Fruit fly (Drosophila melanogaster) whole organism, embryonic: ENCODE data around the gene CG31805.

Source experiments
- CG10654 ChIP-seq: fragments of 200-800 bp; sonication (Bioruptor generic); optimal IDR thresholded peaks from 2 replicates; lab custom pipeline; 2016; ENCODE audit warnings: missing biosample characterization, missing genetic modification characterization
- CG11093 ChIP-seq: fragments of 200-800 bp; sonication (Bioruptor generic); IDR thresholded peaks from 3 replicates; pipeline ENCODE4 v1.3.6; 2022; ENCODE audit warnings: missing biosample characterization, missing genetic modification characterization
- CG12071 ChIP-seq: fragments of 200-800 bp; sonication (Bioruptor generic); optimal IDR thresholded peaks from 3 replicates; lab custom pipeline; 2018; ENCODE audit warnings: missing biosample characterization, mild to moderate bottlenecking, missing genetic modification characterization
- CG14050 ChIP-seq: fragments of 200-800 bp; sonication (Bioruptor generic); IDR thresholded peaks from 3 replicates; pipeline ENCODE4 v1.3.6; 2022; ENCODE audit warnings: missing biosample characterization, missing genetic modification characterization
- CG14965 ChIP-seq: fragments of 200-800 bp; sonication (Bioruptor generic); optimal IDR thresholded peaks from 2 replicates; lab custom pipeline; 2016; ENCODE audit warnings: missing biosample characterization, missing genetic modification characterization, borderline replicate concordance
- CG15514 ChIP-seq: fragments of 200-800 bp; sonication (Bioruptor generic); optimal IDR thresholded peaks from 3 replicates; lab custom pipeline; 2017; ENCODE audit warnings: missing biosample characterization, missing genetic modification characterization, mild to moderate bottlenecking, moderate library complexity, missing genetic modification reagents
- CG17912 ChIP-seq: fragments of 200-800 bp; sonication (Bioruptor generic); optimal IDR thresholded peaks from 2 replicates; lab custom pipeline; 2018; ENCODE audit warnings: missing biosample characterization, mild to moderate bottlenecking, missing genetic modification characterization
- CG1792 ChIP-seq: fragments of 200-800 bp; sonication (Bioruptor generic); optimal IDR thresholded peaks from 2 replicates; lab custom pipeline; 2016; ENCODE audit warnings: missing biosample characterization, missing genetic modification characterization
- CG2129 ChIP-seq: fragments of 200-800 bp; sonication (Bioruptor generic); IDR thresholded peaks from 2 replicates; pipeline ENCODE4 v1.3.6; 2022; ENCODE audit warnings: missing biosample characterization, missing genetic modification characterization; ENCODE audit not compliant: partially characterized antibody
- CG3281 ChIP-seq: fragments of 200-800 bp; sonication (Bioruptor generic); optimal IDR thresholded peaks from 3 replicates; lab custom pipeline; 2017; ENCODE audit warnings: missing biosample characterization, mild to moderate bottlenecking, missing genetic modification characterization
- CG3407 ChIP-seq: fragments of 200-800 bp; sonication (Bioruptor generic); optimal IDR thresholded peaks from 2 replicates; lab custom pipeline; 2018; ENCODE audit warnings: missing biosample characterization, mild to moderate bottlenecking, missing genetic modification characterization
- CG4282 ChIP-seq: fragments of 200-800 bp; sonication (Bioruptor generic); optimal IDR thresholded peaks from 2 replicates; lab custom pipeline; 2016; ENCODE audit warnings: missing biosample characterization, missing genetic modification characterization
- CG8359 ChIP-seq: fragments of 200-800 bp; sonication (Bioruptor generic); optimal IDR thresholded peaks from 2 replicates; lab custom pipeline; 2017; ENCODE audit warnings: missing biosample characterization, mild to moderate bottlenecking, missing genetic modification characterization, borderline replicate concordance
- CG8388 ChIP-seq: fragments of 200-800 bp; sonication (Bioruptor generic); optimal IDR thresholded peaks from 2 replicates; lab custom pipeline; 2019; ENCODE audit warnings: missing biosample characterization, mild to moderate bottlenecking, missing genetic modification characterization, moderate library complexity
- CTCF ChIP-seq: fragments of 200-800 bp; sonication (Bioruptor generic); optimal IDR thresholded peaks from 2 replicates; lab custom pipeline; 2017; ENCODE audit warnings: missing biosample characterization, mild to moderate bottlenecking, missing genetic modification characterization, moderate library complexity
- Camta ChIP-seq: fragments of 200-800 bp; sonication (Bioruptor generic); optimal IDR thresholded peaks from 2 replicates; lab custom pipeline; 2016; ENCODE audit warnings: missing biosample characterization, missing genetic modification characterization
- D19B ChIP-seq: fragments of 200-800 bp; sonication (Bioruptor generic); optimal IDR thresholded peaks from 2 replicates; lab custom pipeline; 2017; ENCODE audit warnings: missing biosample characterization, mild to moderate bottlenecking, missing genetic modification characterization
- Doc3 ChIP-seq: fragments of 200-800 bp; sonication (Bioruptor generic); IDR thresholded peaks from 3 replicates; pipeline ENCODE4 v1.3.6; 2022; ENCODE audit warnings: missing biosample characterization, missing genetic modification characterization; ENCODE audit not compliant: partially characterized antibody
- GATAe ChIP-seq: fragments of 200-800 bp; sonication (Bioruptor generic); conservative IDR thresholded peaks from 2 replicates; pipeline ENCODE4 v1.3.6; 2022; ENCODE audit warnings: missing biosample characterization, missing genetic modification characterization
- Gug ChIP-seq: fragments of 200-800 bp; sonication (Bioruptor generic); IDR thresholded peaks from 4 replicates; pipeline ENCODE4 v1.3.6; 2022; ENCODE audit warnings: missing biosample characterization, missing genetic modification characterization
- HLH4C ChIP-seq: fragments of 200-800 bp; sonication (Bioruptor generic); IDR thresholded peaks from 3 replicates; pipeline ENCODE4 v1.3.6; 2022; ENCODE audit warnings: missing biosample characterization, missing genetic modification characterization; ENCODE audit not compliant: partially characterized antibody
- HmgD ChIP-seq: fragments of 200-800 bp; sonication (Bioruptor generic); optimal IDR thresholded peaks from 3 replicates; lab custom pipeline; 2016; ENCODE audit warnings: missing biosample characterization, missing genetic modification characterization
- HmgZ ChIP-seq: fragments of 200-800 bp; sonication (Bioruptor generic); optimal IDR thresholded peaks from 2 replicates; lab custom pipeline; 2018; ENCODE audit warnings: missing biosample characterization, mild to moderate bottlenecking, missing genetic modification characterization
- Hmr ChIP-seq: fragments of 200-800 bp; sonication (Bioruptor generic); optimal IDR thresholded peaks from 3 replicates; lab custom pipeline; 2017; ENCODE audit warnings: mild to moderate bottlenecking, missing biosample characterization, missing genetic modification reagents, missing genetic modification characterization
- Mes4 ChIP-seq: fragments of 200-800 bp; sonication (Bioruptor generic); optimal IDR thresholded peaks from 2 replicates; lab custom pipeline; 2016; ENCODE audit warnings: missing biosample characterization, missing genetic modification characterization
- Nf-YA ChIP-seq: fragments of 200-800 bp; sonication (Bioruptor generic); IDR thresholded peaks from 2 replicates; pipeline ENCODE4 v1.3.6; 2022; ENCODE audit warnings: missing biosample characterization, missing genetic modification characterization
- Scr ChIP-seq: fragments of 200-800 bp; sonication (Bioruptor generic); IDR thresholded peaks from 2 replicates; pipeline ENCODE4 v1.3.6; 2022; ENCODE audit warnings: missing biosample characterization, missing genetic modification characterization; ENCODE audit not compliant: partially characterized antibody
- Vsx1 ChIP-seq: fragments of 200-800 bp; sonication (Bioruptor generic); optimal IDR thresholded peaks from 2 replicates; lab custom pipeline; 2017; ENCODE audit warnings: missing biosample characterization, mild to moderate bottlenecking, missing genetic modification characterization, missing genetic modification reagents
- ac ChIP-seq: fragments of 200-800 bp; sonication (Bioruptor generic); optimal IDR thresholded peaks from 3 replicates; lab custom pipeline; 2017; ENCODE audit warnings: missing biosample characterization, mild to moderate bottlenecking, missing genetic modification characterization
- btn ChIP-seq: fragments of 200-800 bp; sonication (Bioruptor generic); optimal IDR thresholded peaks from 2 replicates; lab custom pipeline; 2016; ENCODE audit warnings: missing biosample characterization, missing genetic modification characterization
- chif ChIP-seq, 2 experiments: fragments of 200-800 bp; sonication (Bioruptor generic); optimal IDR thresholded peaks; 3 replicates each; lab custom pipeline; 2016; ENCODE audit warnings: missing biosample characterization in 2 of 2, missing genetic modification characterization in 2 of 2
- croc ChIP-seq: fragments of 200-800 bp; sonication (Bioruptor generic); conservative IDR thresholded peaks from 3 replicates; pipeline ENCODE4 v1.3.6; 2022; ENCODE audit warnings: missing biosample characterization, missing genetic modification characterization
- crol ChIP-seq: fragments of 200-800 bp; sonication (Bioruptor generic); IDR thresholded peaks from 2 replicates; pipeline ENCODE4 v1.3.6; 2022; ENCODE audit warnings: missing biosample characterization, missing genetic modification characterization
- dpn ChIP-seq, 2 experiments: fragments of 200-800 bp; sonication (Bioruptor generic); optimal IDR thresholded peaks; 3 replicates each; lab custom pipeline; 2016; ENCODE audit warnings: missing biosample characterization in 2 of 2, missing genetic modification characterization in 2 of 2
- eyg ChIP-seq: fragments of 200-800 bp; sonication (Bioruptor generic); optimal IDR thresholded peaks from 3 replicates; lab custom pipeline; 2016; ENCODE audit warnings: missing biosample characterization, missing genetic modification characterization
- ham ChIP-seq: fragments of 200-800 bp; sonication (Bioruptor generic); IDR thresholded peaks from 2 replicates; pipeline ENCODE4 v1.3.6; 2022; ENCODE audit warnings: missing biosample characterization, missing genetic modification characterization
- inv ChIP-seq: fragments of 200-800 bp; sonication (Bioruptor generic); IDR thresholded peaks from 2 replicates; pipeline ENCODE4 v1.3.6; 2022; ENCODE audit warnings: missing biosample characterization, missing genetic modification characterization; ENCODE audit not compliant: partially characterized antibody
- klu ChIP-seq: fragments of 200-800 bp; sonication (Bioruptor generic); IDR thresholded peaks from 2 replicates; pipeline ENCODE4 v1.3.6; 2022; ENCODE audit warnings: missing biosample characterization, missing genetic modification characterization
- lmd ChIP-seq: fragments of 200-800 bp; sonication (Bioruptor generic); IDR thresholded peaks from 2 replicates; pipeline ENCODE4 v1.3.6; 2022; ENCODE audit warnings: missing biosample characterization, missing genetic modification characterization
- mld ChIP-seq: fragments of 200-800 bp; sonication (Bioruptor generic); IDR thresholded peaks from 3 replicates; pipeline ENCODE4 v1.3.6; 2022; ENCODE audit warnings: missing biosample characterization, missing genetic modification characterization; ENCODE audit not compliant: partially characterized antibody
- pum ChIP-seq: fragments of 200-800 bp; sonication (Bioruptor generic); optimal IDR thresholded peaks from 2 replicates; lab custom pipeline; 2016; ENCODE audit warnings: missing biosample characterization, missing genetic modification characterization
- sc ChIP-seq, 3 experiments: fragments of >200 bp in 2 of 3; fragments of 200-800 bp in 1 of 3; sonication (Bioruptor generic) in 1 of 3; optimal IDR thresholded peaks; 2 replicates in 2 of 3; 3 replicates in 1 of 3; lab custom pipeline; 2017; ENCODE audit warnings: mild to moderate bottlenecking in 1 of 3, missing biosample characterization in 1 of 3, missing genetic modification characterization in 1 of 3, missing genetic modification reagents in 1 of 3
- sd ChIP-seq: fragments of 200-800 bp; sonication (Bioruptor generic); optimal IDR thresholded peaks from 3 replicates; lab custom pipeline; 2018; ENCODE audit warnings: missing biosample characterization, mild to moderate bottlenecking, missing genetic modification characterization, moderate library complexity
- sim ChIP-seq: fragments of 200-800 bp; sonication (Bioruptor generic); IDR thresholded peaks from 2 replicates; pipeline ENCODE4 v1.3.6; 2022; ENCODE audit warnings: missing biosample characterization, missing genetic modification characterization
- slbo ChIP-seq: fragments of 200-800 bp; sonication (Bioruptor generic); IDR thresholded peaks from 2 replicates; pipeline ENCODE4 v1.3.6; 2022; ENCODE audit warnings: missing biosample characterization, missing genetic modification characterization
- sqz ChIP-seq: fragments of 200-800 bp; sonication (Bioruptor generic); optimal IDR thresholded peaks from 3 replicates; lab custom pipeline; 2018; ENCODE audit warnings: missing biosample characterization, mild to moderate bottlenecking, missing genetic modification characterization
- stc ChIP-seq: fragments of 200-800 bp; sonication (Bioruptor generic); IDR thresholded peaks from 2 replicates; pipeline ENCODE4 v1.3.6; 2022; ENCODE audit warnings: missing biosample characterization, missing genetic modification characterization
- trh ChIP-seq: fragments of 200-800 bp; sonication (Bioruptor generic); optimal IDR thresholded peaks from 2 replicates; lab custom pipeline; 2016; ENCODE audit warnings: missing biosample characterization, missing genetic modification characterization
- ttk ChIP-seq: fragments of 200-800 bp; sonication (Bioruptor generic); IDR thresholded peaks from 2 replicates; pipeline ENCODE4 v2.1.2; 2022; ENCODE audit warnings: missing biosample characterization, missing genetic modification characterization
- tx ChIP-seq: fragments of 200-800 bp; sonication (Bioruptor generic); optimal IDR thresholded peaks from 2 replicates; lab custom pipeline; 2016; ENCODE audit warnings: missing biosample characterization, missing genetic modification characterization

CG31805 gene

dm6 chr2L:16877678-16878077 lies 22.6 kb downstream of the CG31805 start (continued):
- TF ChIP-seq CG3407 (GFP tag; lab: Kevin White, UChicago) (no peak), eyg (GFP tag; lab: Kevin White, UChicago) (no peak), klu (no peak), CG17912 (GFP tag; lab: Kevin White, UChicago) (no peak), CTCF (GFP tag; lab: Kevin White, UChicago) (no peak), sim (GFP tag; lab: Robert Waterston, UW) (no peak), tx (GFP tag; lab: Kevin White, UChicago) (no peak), ttk (GFP tag; lab: Robert Waterston, UW) (no peak), crol (GFP tag; lab: Robert Waterston, UW) (no peak), CG11093 (GFP tag; lab: Robert Waterston, UW) (no peak), CG12071 (GFP tag; lab: Kevin White, UChicago) (no peak), Vsx1 (GFP tag; lab: Kevin White, UChicago) (no peak), inv (no peak), CG8359 (GFP tag; lab: Kevin White, UChicago) (no peak), Gug (GFP tag; lab: Robert Waterston, UW) (no peak), dpn (GFP tag; optimal IDR thresholded peaks at IDR 0.05; lab: Kevin White, UChicago) (no peak), Scr (GFP tag; lab: Robert Waterston, UW) (no peak), HLH4C (GFP tag; lab: Robert Waterston, UW) (0 out of 3 replicates have a peak, but pooled peaks have one; percentile 26), Hmr (GFP tag; lab: Kevin White, UChicago) (no peak), mld (no peak), sc (optimal IDR thresholded peaks at IDR 0.05; lab: Kevin White, UChicago) (no peak), sc (GFP tag; optimal IDR thresholded peaks at IDR 0.05; lab: Kevin White, UChicago) (no peak)

- TF ChIP-seq CG10654 (GFP tag; lab: Kevin White, UChicago), result no peak
- TF ChIP-seq CG14050 (GFP tag; lab: Robert Waterston, UW), result no peak
- no peak for TF ChIP-seq pum (GFP tag; lab: Kevin White, UChicago)
- no peak for TF ChIP-seq CG3281 (GFP tag; lab: Kevin White, UChicago)
- no peak for TF ChIP-seq Nf-YA
- TF ChIP-seq sd (tag; lab: Kevin White, UChicago), result peak; percentile 86
- TF ChIP-seq D19B (GFP tag; lab: Kevin White, UChicago), result no peak
- no peak for TF ChIP-seq stc (GFP tag; lab: Robert Waterston, UW)
- 0 out of 2 replicates have a peak, but pooled peaks have one; percentile 10 for TF ChIP-seq lmd
- no peak for TF ChIP-seq croc (GFP tag; lab: Robert Waterston, UW)
- peak; percentile 76 for TF ChIP-seq CTCF (GFP tag; lab: Kevin White, UChicago)
- no peak for TF ChIP-seq CG8388
- TF ChIP-seq ac (GFP tag; lab: Kevin White, UChicago), result no peak
- TF ChIP-seq ham (GFP tag; lab: Robert Waterston, UW), result no peak
- no peak for TF ChIP-seq Scr (GFP tag; lab: Robert Waterston, UW)
- no peak for TF ChIP-seq CG4282 (GFP tag; lab: Kevin White, UChicago)
- no peak for TF ChIP-seq CG2129 (GFP tag; lab: Robert Waterston, UW)
- TF ChIP-seq Camta (GFP tag; lab: Kevin White, UChicago), result no peak
- no peak for TF ChIP-seq CG1792 (GFP tag; lab: Kevin White, UChicago)
- no peak for TF ChIP-seq HmgZ (tag; lab: Kevin White, UChicago)
- TF ChIP-seq chif (GFP tag; optimal IDR thresholded peaks at IDR 0.05; lab: Kevin White, UChicago), result no peak
- no peak for TF ChIP-seq Mes4 (GFP tag; lab: Kevin White, UChicago)
- no peak for TF ChIP-seq CG14965 (GFP tag; lab: Kevin White, UChicago)
- TF ChIP-seq sqz (GFP tag; lab: Kevin White, UChicago), result no peak
- TF ChIP-seq CG15514, result no peak
- TF ChIP-seq GATAe (GFP tag; lab: Robert Waterston, UW), result no peak
- no peak for TF ChIP-seq slbo (GFP tag; lab: Robert Waterston, UW)
- no peak for TF ChIP-seq trh (GFP tag; lab: Kevin White, UChicago)
- TF ChIP-seq btn (GFP tag; lab: Kevin White, UChicago), result no peak
- no peak for TF ChIP-seq Doc3 (GFP tag; lab: Robert Waterston, UW)
- no peak for TF ChIP-seq CG17912 (GFP tag; lab: Kevin White, UChicago)
- TF ChIP-seq HmgD (GFP tag; lab: Kevin White, UChicago), result no peak
Observed at dm6 chr2L:16876555-16876954, 23.7 kb downstream of the CG31805 start.
